Fruit fly (Drosophila melanogaster) whole organism, embryonic: ENCODE results near the gene CG14642.

Experiments
- Adf1 ChIP-seq: fragments of 200-800 bp; sonication (Bioruptor generic); IDR thresholded peaks from 2 replicates; pipeline ENCODE4 v1.3.6; 2022; ENCODE audit warnings: missing biosample characterization, missing genetic modification characterization
- CG10147 ChIP-seq: fragments of 200-800 bp; sonication (Bioruptor generic); optimal IDR thresholded peaks from 2 replicates; lab custom pipeline; 2019; ENCODE audit warnings: missing biosample characterization, mild to moderate bottlenecking, missing genetic modification characterization, moderate library complexity
- CG12155 ChIP-seq: fragments of 200-800 bp; sonication (Bioruptor generic); optimal IDR thresholded peaks from 3 replicates; lab custom pipeline; 2016; ENCODE audit warnings: missing biosample characterization, missing genetic modification characterization
- CG12769 ChIP-seq: fragments of 200-800 bp; sonication (Bioruptor generic); optimal IDR thresholded peaks from 2 replicates; lab custom pipeline; 2019; ENCODE audit warnings: missing biosample characterization, mild to moderate bottlenecking, missing genetic modification characterization, moderate library complexity
- CG13775 ChIP-seq: fragments of 200-800 bp; sonication (Bioruptor generic); optimal IDR thresholded peaks from 3 replicates; lab custom pipeline; 2017; ENCODE audit warnings: missing biosample characterization, mild to moderate bottlenecking, missing genetic modification characterization
- CG15073 ChIP-seq: fragments of 200-800 bp; sonication (Bioruptor generic); optimal IDR thresholded peaks from 2 replicates; lab custom pipeline; 2016; ENCODE audit warnings: missing biosample characterization, missing genetic modification characterization
- CG15269 ChIP-seq: fragments of 200-800 bp; sonication (Bioruptor generic); optimal IDR thresholded peaks from 2 replicates; lab custom pipeline; 2018; ENCODE audit warnings: missing biosample characterization, mild to moderate bottlenecking, missing genetic modification characterization, moderate library complexity
- CG15696 ChIP-seq: fragments of 200-800 bp; sonication (Bioruptor generic); optimal IDR thresholded peaks from 2 replicates; lab custom pipeline; 2019; ENCODE audit warnings: missing biosample characterization, mild to moderate bottlenecking, missing genetic modification characterization, moderate library complexity
- CG16815 ChIP-seq: fragments of 200-800 bp; sonication (Bioruptor generic); optimal IDR thresholded peaks from 3 replicates; lab custom pipeline; 2017; ENCODE audit warnings: missing biosample characterization, mild to moderate bottlenecking, missing genetic modification characterization
- CG16863 ChIP-seq: fragments of 200-800 bp; sonication (Bioruptor generic); optimal IDR thresholded peaks from 3 replicates; lab custom pipeline; 2016; ENCODE audit warnings: missing biosample characterization, missing genetic modification characterization
- CG17802 ChIP-seq: fragments of 200-800 bp; sonication (Bioruptor generic); optimal IDR thresholded peaks from 2 replicates; lab custom pipeline; 2018; ENCODE audit warnings: missing biosample characterization, mild to moderate bottlenecking, missing genetic modification characterization, moderate library complexity
- CG1792 ChIP-seq: fragments of 200-800 bp; sonication (Bioruptor generic); optimal IDR thresholded peaks from 2 replicates; lab custom pipeline; 2016; ENCODE audit warnings: missing biosample characterization, missing genetic modification characterization
- CG30431 ChIP-seq: fragments of 200-800 bp; sonication (Bioruptor generic); optimal IDR thresholded peaks from 2 replicates; lab custom pipeline; 2017; ENCODE audit warnings: missing biosample characterization, missing genetic modification characterization
- CG3407 ChIP-seq: fragments of 200-800 bp; sonication (Bioruptor generic); optimal IDR thresholded peaks from 2 replicates; lab custom pipeline; 2018; ENCODE audit warnings: missing biosample characterization, mild to moderate bottlenecking, missing genetic modification characterization
- CG3726 ChIP-seq: fragments of 200-800 bp; sonication (Bioruptor generic); IDR thresholded peaks from 3 replicates; pipeline ENCODE4, ENCODE4 v1.3.6; 2022; ENCODE audit warnings: missing biosample characterization, missing genetic modification characterization
- CG4617 ChIP-seq: fragments of 200-800 bp; sonication (Bioruptor generic); optimal IDR thresholded peaks from 3 replicates; lab custom pipeline; 2016; ENCODE audit warnings: missing biosample characterization, missing genetic modification characterization, borderline replicate concordance
- CG7271 ChIP-seq: fragments of 200-800 bp; sonication (Bioruptor generic); optimal IDR thresholded peaks from 2 replicates; lab custom pipeline; 2018; ENCODE audit warnings: missing biosample characterization, mild to moderate bottlenecking, missing genetic modification characterization, moderate library complexity
- CG7372 ChIP-seq: fragments of 200-800 bp; sonication (Bioruptor generic); IDR thresholded peaks from 2 replicates; pipeline ENCODE4 v1.3.6; 2022; ENCODE audit warnings: missing biosample characterization, missing genetic modification characterization
- CG7839 ChIP-seq: fragments of 200-800 bp; sonication (Bioruptor generic); optimal IDR thresholded peaks from 3 replicates; lab custom pipeline; 2018; ENCODE audit warnings: missing biosample characterization, mild to moderate bottlenecking, missing genetic modification characterization, moderate library complexity
- CG7928 ChIP-seq: fragments of 200-800 bp; sonication (Bioruptor generic); optimal IDR thresholded peaks from 2 replicates; lab custom pipeline; 2017; ENCODE audit warnings: missing biosample characterization, mild to moderate bottlenecking, missing genetic modification characterization
- CG9437 ChIP-seq: fragments of 200-800 bp; sonication (Bioruptor generic); optimal IDR thresholded peaks from 2 replicates; lab custom pipeline; 2018; ENCODE audit warnings: missing biosample characterization, mild to moderate bottlenecking, missing genetic modification characterization
- Dip2 ChIP-seq: fragments of 200-800 bp; sonication (Bioruptor generic); IDR thresholded peaks from 2 replicates; pipeline ENCODE4 v1.3.6; 2022; ENCODE audit warnings: missing biosample characterization, missing genetic modification characterization
- Fer2 ChIP-seq: fragments of 200-800 bp; sonication (Bioruptor generic); optimal IDR thresholded peaks from 2 replicates; lab custom pipeline; 2018; ENCODE audit warnings: missing biosample characterization, mild to moderate bottlenecking, missing genetic modification characterization, moderate library complexity
- H15 ChIP-seq: fragments of 200-800 bp; sonication (Bioruptor generic); IDR thresholded peaks from 3 replicates; pipeline ENCODE4 v1.3.6; 2022; ENCODE audit warnings: missing biosample characterization, missing genetic modification characterization
- H2.0 ChIP-seq: fragments of 200-800 bp; sonication (Bioruptor generic); IDR thresholded peaks from 2 replicates; pipeline ENCODE4 v1.3.6; 2022; ENCODE audit warnings: missing biosample characterization, missing genetic modification characterization
- Hmr ChIP-seq: fragments of 200-800 bp; sonication (Bioruptor generic); optimal IDR thresholded peaks from 3 replicates; lab custom pipeline; 2017; ENCODE audit warnings: mild to moderate bottlenecking, missing biosample characterization, missing genetic modification reagents, missing genetic modification characterization
- Lpt ChIP-seq: fragments of >200 bp; optimal IDR thresholded peaks from 2 replicates; lab custom pipeline; 2018; ENCODE audit warnings: missing biosample characterization, missing genetic modification characterization
- MESR4 ChIP-seq: fragments of 200-800 bp; sonication (Bioruptor generic); optimal IDR thresholded peaks from 2 replicates; lab custom pipeline; 2018; ENCODE audit warnings: missing biosample characterization, mild to moderate bottlenecking, missing genetic modification characterization, moderate library complexity
- Nf-YA ChIP-seq: fragments of 200-800 bp; sonication (Bioruptor generic); IDR thresholded peaks from 2 replicates; pipeline ENCODE4 v1.3.6; 2022; ENCODE audit warnings: missing biosample characterization, missing genetic modification characterization
- NfI ChIP-seq: fragments of 200-800 bp; sonication (Bioruptor generic); optimal IDR thresholded peaks from 3 replicates; lab custom pipeline; 2018; ENCODE audit warnings: missing biosample characterization, mild to moderate bottlenecking, missing genetic modification characterization, moderate library complexity
- Optix ChIP-seq: fragments of 200-800 bp; sonication (Bioruptor generic); IDR thresholded peaks from 3 replicates; pipeline ENCODE4 v1.3.6; 2022; ENCODE audit warnings: missing biosample characterization, missing genetic modification characterization
- amos ChIP-seq: fragments of 200-800 bp; sonication (Bioruptor generic); IDR thresholded peaks from 2 replicates; pipeline ENCODE4 v1.3.6; 2022; ENCODE audit warnings: missing biosample characterization, missing genetic modification characterization; ENCODE audit not compliant: partially characterized antibody
- ato ChIP-seq: fragments of 200-800 bp; sonication (Bioruptor generic); IDR thresholded peaks from 2 replicates; pipeline ENCODE4 v1.3.6; 2022; ENCODE audit warnings: missing biosample characterization, missing genetic modification characterization; ENCODE audit not compliant: partially characterized antibody
- cato ChIP-seq: fragments of 200-800 bp; sonication (Bioruptor generic); optimal IDR thresholded peaks from 2 replicates; lab custom pipeline; 2016; ENCODE audit warnings: missing biosample characterization, missing genetic modification characterization, borderline replicate concordance
- dm ChIP-seq: fragments of 200-800 bp; sonication (Bioruptor generic); optimal IDR thresholded peaks from 3 replicates; lab custom pipeline; 2016; ENCODE audit warnings: missing biosample characterization, missing genetic modification characterization
- en ChIP-seq: fragments of 200-800 bp; sonication (Bioruptor generic); optimal IDR thresholded peaks from 2 replicates; lab custom pipeline; 2016; ENCODE audit warnings: missing biosample characterization, missing genetic modification characterization
- ftz-f1 ChIP-seq: fragments of 200-800 bp; sonication (Bioruptor generic); optimal IDR thresholded peaks from 2 replicates; lab custom pipeline; 2016; ENCODE audit warnings: missing biosample characterization, missing genetic modification characterization
- kay ChIP-seq: fragments of 200-800 bp; sonication (Bioruptor generic); optimal IDR thresholded peaks from 2 replicates; lab custom pipeline; 2016; ENCODE audit warnings: missing biosample characterization, missing genetic modification characterization
- kni ChIP-seq: fragments of 200-800 bp; sonication (Bioruptor generic); optimal IDR thresholded peaks from 3 replicates; lab custom pipeline; 2017; ENCODE audit warnings: mild to moderate bottlenecking, missing biosample characterization, missing genetic modification reagents, missing genetic modification characterization
- lmd ChIP-seq: fragments of 200-800 bp; sonication (Bioruptor generic); IDR thresholded peaks from 2 replicates; pipeline ENCODE4 v1.3.6; 2022; ENCODE audit warnings: missing biosample characterization, missing genetic modification characterization
- nom ChIP-seq: fragments of 200-800 bp; sonication (Bioruptor generic); optimal IDR thresholded peaks from 2 replicates; lab custom pipeline; 2017; ENCODE audit warnings: missing biosample characterization, missing genetic modification characterization, mild to moderate bottlenecking, moderate library complexity, missing genetic modification reagents
- pb ChIP-seq: fragments of 200-800 bp; sonication (Bioruptor generic); optimal IDR thresholded peaks from 3 replicates; lab custom pipeline; 2016; ENCODE audit warnings: missing biosample characterization, missing genetic modification characterization
- sens ChIP-seq: fragments of 200-800 bp; sonication (Bioruptor generic); peaks from one replicate; lab custom pipeline; 2016; ENCODE audit warnings: missing biosample characterization, missing genetic modification characterization
- so ChIP-seq: fragments of 200-800 bp; sonication (Bioruptor generic); IDR thresholded peaks from 3 replicates; pipeline ENCODE4 v1.3.6; 2022; ENCODE audit warnings: missing biosample characterization, missing genetic modification characterization
- sug ChIP-seq: fragments of 200-800 bp; optimal IDR thresholded peaks from 2 replicates; lab custom pipeline; 2019; ENCODE audit warnings: missing biosample characterization, mild to moderate bottlenecking, missing genetic modification characterization, moderate library complexity
- tgo ChIP-seq: fragments of 200-800 bp; sonication (Bioruptor generic); IDR thresholded peaks from 3 replicates; pipeline ENCODE4 v1.3.6; 2022; ENCODE audit warnings: missing biosample characterization, missing genetic modification characterization
- unpg ChIP-seq: fragments of 200-800 bp; sonication (Bioruptor generic); optimal IDR thresholded peaks from 3 replicates; lab custom pipeline; 2018; ENCODE audit warnings: missing biosample characterization, mild to moderate bottlenecking, missing genetic modification characterization, moderate library complexity

The CG14642 gene

dm6 chr3R:4229137-4229764 lies 13.3 kb downstream of the CG14642 start, which contains the start of gene DhpD (continued):
- TF ChIP-seq pb (GFP tag; lab: Kevin White, UChicago) (no peak), Dip2 (GFP tag; lab: Robert Waterston, UW) (no peak), en (GFP tag; lab: Kevin White, UChicago) (no peak), CG15073 (GFP tag; lab: Kevin White, UChicago) (no peak), cato (no peak)
- TF ChIP-seq, all 482 proteins: peak for 305

DNA sequence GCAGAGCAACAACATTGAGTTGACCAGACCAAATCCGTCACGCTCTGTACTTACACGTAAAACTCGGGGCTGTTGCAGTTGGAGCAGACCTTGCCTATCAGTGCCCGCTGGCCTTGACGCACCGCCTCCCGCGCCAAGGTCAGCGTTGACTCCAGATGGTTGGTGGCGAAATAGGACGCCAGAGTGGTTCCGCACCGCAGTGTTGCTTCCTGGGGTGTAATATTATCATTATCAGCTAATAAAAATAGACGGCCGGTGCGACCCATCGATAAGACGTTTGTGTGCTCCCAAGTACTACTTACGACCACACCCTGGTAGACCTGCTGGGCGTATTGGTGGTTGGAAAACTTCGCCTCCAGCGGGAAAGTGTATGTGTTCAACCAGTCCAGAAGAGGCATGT lies 14.1 kb downstream of the CG14642 start:
- TF ChIP-seq nom (no peak), CG13775 (GFP tag; lab: Kevin White, UChicago) (no peak), CG12769 (tag; lab: Kevin White, UChicago) (peak; percentile 0), sens (peak; percentile 70), Optix (GFP tag; lab: Robert Waterston, UW) (no peak), CG17802 (tag; lab: Kevin White, UChicago) (no peak), NfI (GFP tag; lab: Kevin White, UChicago) (no peak), ftz-f1 (peak; percentile 72), sug (tag; lab: Kevin White, UChicago) (peak; percentile 78)
- TF ChIP-seq, all 482 proteins: peak for 4

- TF ChIP-seq CG15696 (tag; lab: Kevin White, UChicago) (peak; percentile 7), kni (GFP tag; lab: Kevin White, UChicago) (no peak), CG1792 (GFP tag; lab: Kevin White, UChicago) (peak; percentile 22), so (GFP tag; lab: Robert Waterston, UW) (peak; percentile 48; the same call in 1 of the 3 replicates), CG9437 (GFP tag; lab: Kevin White, UChicago) (no peak), CG7928 (peak; percentile 99), Lpt (GFP tag; lab: Kevin White, UChicago) (no peak), CG15269 (tag; lab: Kevin White, UChicago) (no peak), unpg (no peak), CG7372 (GFP tag; lab: Robert Waterston, UW) (no peak), dm (GFP tag; lab: Kevin White, UChicago) (peak; percentile 1), H2.0 (0 out of 2 replicates have a peak, but pooled peaks have one; percentile 23), CG15073 (GFP tag; lab: Kevin White, UChicago) (no peak), CG7839 (no peak), CG30431 (GFP tag; lab: Kevin White, UChicago) (no peak), tgo (GFP tag; lab: Robert Waterston, UW) (no peak), CG12155 (GFP tag; lab: Kevin White, UChicago) (peak; percentile 27), lmd (peak; percentile 37; the same call in 1 of the 2 replicates), ato (peak; percentile 97), amos (GFP tag; lab: Robert Waterston, UW) (peak; percentile 99), CG10147 (no peak), Adf1 (GFP tag; lab: Robert Waterston, UW) (peak; percentile 56), Nf-YA (GFP tag; lab: Robert Waterston, UW) (no peak), kay (GFP tag; lab: Kevin White, UChicago) (no peak), Fer2 (no peak), CG7271 (tag; lab: Kevin White, UChicago) (no peak), CG3407 (GFP tag; lab: Kevin White, UChicago) (no peak), CG3726 (no peak), CG4617 (GFP tag; lab: Kevin White, UChicago) (peak; percentile 82), sens (peak; percentile 73), H15 (GFP tag; lab: Robert Waterston, UW) (no peak; the same call in 2 of the 3 replicates), CG16815 (no peak), MESR4 (GFP tag; lab: Kevin White, UChicago) (peak; percentile 98), CG16863 (GFP tag; lab: Kevin White, UChicago) (no peak), Hmr (GFP tag; lab: Kevin White, UChicago) (peak; percentile 74)
These were observed 21.7 kb downstream of the CG14642 start for dm6 chr3R:4220780-4221179.
